Worm (Caenorhabditis elegans): ENCODE results near the gene F41G4.13.

ce11 chrX:16811974-16812373, 22.6 kb downstream of the F41G4.13 start:
- TF ChIP-seq fkh-10 (GFP tag; optimal IDR thresholded peaks at IDR 0.05) = no peak
- no peak for TF ChIP-seq egl-27 (tag; optimal IDR thresholded peaks at IDR 0.05)
- TF ChIP-seq set-16 (GFP tag; IDR thresholded peaks at IDR 0.05) = 0 out of 2 replicates have a peak, but pooled peaks have one; percentile 18
- no peak for TF ChIP-seq pha-4 (GFP tag; IDR thresholded peaks at IDR 0.05)
- TF ChIP-seq pha-4 (tag; optimal IDR thresholded peaks at IDR 0.05) = no peak
- no peak for TF ChIP-seq dmd-9 (GFP tag; IDR thresholded peaks at IDR 0.05)
- no peak for TF ChIP-seq nhr-28 (tag; optimal IDR thresholded peaks at IDR 0.05)
